Worm (Caenorhabditis elegans) whole organism, midembryonic: ENCODE measurements around the gene srbc-58.

Experiments used
- T22C8.4 ChIP-seq: fragments of 200-800 bp; sonication (Bioruptor generic); IDR thresholded peaks from 2 replicates; pipeline ENCODE4 v1.3.6; 2022; ENCODE audit warnings: missing genetic modification characterization, missing compliant biosample characterization
- cog-1 ChIP-seq: sonication (generic microtip); optimal IDR thresholded peaks from 2 replicates; lab custom pipeline; 2016; ENCODE audit warnings: missing genetic modification characterization, missing compliant biosample characterization
- flt-1 ChIP-seq: fragments of 200-800 bp; sonication (Bioruptor generic); IDR thresholded peaks from 2 replicates; pipeline ENCODE4 v1.3.6; 2022; ENCODE audit warnings: missing genetic modification characterization, missing compliant biosample characterization
- klf-2 ChIP-seq: fragments of 200-800 bp; sonication (Bioruptor generic); conservative IDR thresholded peaks from 2 replicates; pipeline ENCODE4 v1.3.6; 2022; ENCODE audit warnings: missing genetic modification reagents, missing genetic modification characterization, missing compliant biosample characterization
- med-1 ChIP-seq: sonication (generic microtip); optimal IDR thresholded peaks from 2 replicates; lab custom pipeline; 2017; ENCODE audit warnings: missing genetic modification characterization, mild to moderate bottlenecking, missing compliant biosample characterization, antibody characterized with exemption, missing genetic modification reagents; ENCODE audit not compliant: insufficient read depth
- ref-1 ChIP-seq: fragments of 200-800 bp; sonication (Bioruptor generic); conservative IDR thresholded peaks from 2 replicates; pipeline ENCODE4 v1.3.6; 2022; ENCODE audit warnings: missing genetic modification reagents, missing genetic modification characterization, missing compliant biosample characterization
- tab-1 ChIP-seq: fragments of 200-800 bp; sonication (Bioruptor generic); IDR thresholded peaks from 2 replicates; pipeline ENCODE4 v1.3.6; 2022; ENCODE audit warnings: missing genetic modification characterization, missing compliant biosample characterization
- ztf-23 ChIP-seq: fragments of 200-800 bp; sonication (Bioruptor generic); IDR thresholded peaks from 2 replicates; pipeline ENCODE4 v1.3.6; 2022; ENCODE audit warnings: missing genetic modification reagents, missing genetic modification characterization, missing compliant biosample characterization
- ztf-29 ChIP-seq: fragments of 200-800 bp; sonication (Bioruptor generic); IDR thresholded peaks from 2 replicates; pipeline ENCODE4 v1.3.6; 2022; ENCODE audit warnings: missing genetic modification reagents, missing genetic modification characterization, missing compliant biosample characterization

The srbc-58 gene

ce11 chrV:774875-775359 lies at the start of gene srbc-58:
Gene srbc-58, plus strand, starts transcription at chrV:774995.
- TF ChIP-seq ref-1 (GFP tag; lab: Robert Waterston, UW): no peak
- TF ChIP-seq med-1 (GFP tag; lab: Kevin White, UChicago): no peak
- TF ChIP-seq klf-2 (GFP tag; lab: Robert Waterston, UW): no peak
- TF ChIP-seq tab-1: no peak
- TF ChIP-seq ztf-23: no peak
- no peak for TF ChIP-seq flt-1
- TF ChIP-seq T22C8.4: no peak
- no peak for TF ChIP-seq ztf-29 (GFP tag; lab: Robert Waterston, UW)
- TF ChIP-seq cog-1 (tag; lab: Kevin White, UChicago): no peak

- TF ChIP-seq ztf-23 (no peak), klf-2 (GFP tag; lab: Robert Waterston, UW) (no peak), flt-1 (no peak), cog-1 (tag; lab: Kevin White, UChicago) (no peak), tab-1 (no peak), ref-1 (GFP tag; lab: Robert Waterston, UW) (no peak), med-1 (GFP tag; lab: Kevin White, UChicago) (no peak), T22C8.4 (no peak), ztf-29 (GFP tag; lab: Robert Waterston, UW) (no peak)
These were observed 48.8 kb upstream of the srbc-58 start for ce11 chrV:725807-726572.

- TF ChIP-seq ztf-29 (GFP tag; lab: Robert Waterston, UW) (no peak), T22C8.4 (no peak), flt-1 (no peak), ref-1 (GFP tag; lab: Robert Waterston, UW) (no peak), ztf-23 (no peak), med-1 (GFP tag; lab: Kevin White, UChicago) (no peak), klf-2 (GFP tag; lab: Robert Waterston, UW) (no peak), tab-1 (no peak)
These were observed 48.0 kb upstream of the srbc-58 start for ce11 chrV:726573-727483.

- no peak for TF ChIP-seq ztf-29 (GFP tag; lab: Robert Waterston, UW)
- TF ChIP-seq tab-1: no peak
- no peak for TF ChIP-seq med-1 (GFP tag; lab: Kevin White, UChicago)
- no peak for TF ChIP-seq T22C8.4
- no peak for TF ChIP-seq cog-1 (tag; lab: Kevin White, UChicago)
- TF ChIP-seq flt-1: no peak
- TF ChIP-seq ref-1 (GFP tag; lab: Robert Waterston, UW): no peak
- no peak for TF ChIP-seq ztf-23
- TF ChIP-seq klf-2 (GFP tag; lab: Robert Waterston, UW): no peak
These were observed 47.1 kb upstream of the srbc-58 start, which contains the start of the genes icl-1 and srh-2 for ce11 chrV:727484-728351. Gene icl-1, minus strand, starts transcription at chrV:728004. Gene srh-2, plus strand, starts transcription at chrV:728301.

ce11 chrV:728822-729493 lies 45.8 kb upstream of the srbc-58 start:
- TF ChIP-seq ztf-23 (no peak), flt-1 (no peak), ref-1 (GFP tag; lab: Robert Waterston, UW) (no peak), tab-1 (no peak), cog-1 (tag; lab: Kevin White, UChicago) (no peak), klf-2 (GFP tag; lab: Robert Waterston, UW) (no peak), ztf-29 (GFP tag; lab: Robert Waterston, UW) (no peak), med-1 (GFP tag; lab: Kevin White, UChicago) (no peak), T22C8.4 (no peak)

ce11 chrV:730216-730615 lies 44.6 kb upstream of the srbc-58 start:
- no peak for TF ChIP-seq ref-1 (GFP tag; lab: Robert Waterston, UW)
- TF ChIP-seq cog-1 (tag; lab: Kevin White, UChicago): no peak
- no peak for TF ChIP-seq flt-1
- TF ChIP-seq ztf-29 (GFP tag; lab: Robert Waterston, UW): no peak
- TF ChIP-seq klf-2 (GFP tag; lab: Robert Waterston, UW): no peak
- TF ChIP-seq tab-1: no peak
- no peak for TF ChIP-seq med-1 (GFP tag; lab: Kevin White, UChicago)
- no peak for TF ChIP-seq T22C8.4
- TF ChIP-seq ztf-23: no peak

- no peak for TF ChIP-seq ztf-23
- TF ChIP-seq klf-2 (GFP tag; lab: Robert Waterston, UW): no peak
- TF ChIP-seq med-1 (GFP tag; lab: Kevin White, UChicago): no peak
- TF ChIP-seq tab-1: no peak
- TF ChIP-seq cog-1 (tag; lab: Kevin White, UChicago): peak; percentile 50
These were observed 43.5 kb upstream of the srbc-58 start for ce11 chrV:731330-731729.

- TF ChIP-seq flt-1 (no peak), klf-2 (GFP tag; lab: Robert Waterston, UW) (no peak), ztf-23 (no peak), med-1 (GFP tag; lab: Kevin White, UChicago) (no peak), ztf-29 (GFP tag; lab: Robert Waterston, UW) (no peak), tab-1 (no peak), T22C8.4 (no peak), cog-1 (tag; lab: Kevin White, UChicago) (no peak), ref-1 (GFP tag; lab: Robert Waterston, UW) (no peak)
These were observed 38.6 kb upstream of the srbc-58 start, which contains the start of gene srj-25 for ce11 chrV:736171-736570. Gene srj-25, minus strand, starts transcription at chrV:736271.
